Fruit fly (Drosophila melanogaster) whole organism, embryonic: ENCODE data around the gene CG3635.
A peak's percentile ranks its signal among the peaks of the same experiment; 100 is the strongest.

Experiments used
- Ada2b ChIP-seq: fragments of 200-800 bp; sonication (Bioruptor generic); IDR thresholded peaks from 2 replicates; pipeline ENCODE4 v1.3.6; 2022; ENCODE audit warnings: missing biosample characterization, missing genetic modification characterization
- CG1024 ChIP-seq: fragments of 200-800 bp; sonication (Bioruptor generic); IDR thresholded peaks from 2 replicates; pipeline ENCODE4 v1.3.6; 2022; ENCODE audit warnings: missing biosample characterization, missing genetic modification characterization
- CG10267 ChIP-seq: fragments of 200-800 bp; sonication (Bioruptor generic); optimal IDR thresholded peaks from 2 replicates; lab custom pipeline; 2018; ENCODE audit warnings: missing biosample characterization, mild to moderate bottlenecking, missing genetic modification characterization, moderate library complexity
- CG10431 ChIP-seq: fragments of 200-800 bp; sonication (Bioruptor generic); optimal IDR thresholded peaks from 3 replicates; lab custom pipeline; 2018; ENCODE audit warnings: missing biosample characterization, mild to moderate bottlenecking, missing genetic modification characterization
- CG10565 ChIP-seq: fragments of 200-800 bp; sonication (Bioruptor generic); optimal IDR thresholded peaks from 3 replicates; lab custom pipeline; 2016; ENCODE audit warnings: missing biosample characterization, mild to moderate bottlenecking, missing genetic modification characterization
- CG11560 ChIP-seq: fragments of 200-800 bp; sonication (Bioruptor generic); IDR thresholded peaks from 3 replicates; pipeline ENCODE4 v1.3.6; 2022; ENCODE audit warnings: missing biosample characterization, missing genetic modification characterization
- CG16813 ChIP-seq: fragments of 200-800 bp; sonication (Bioruptor generic); IDR thresholded peaks from 3 replicates; pipeline ENCODE4 v1.3.6; 2022; ENCODE audit warnings: missing biosample characterization, missing genetic modification characterization; ENCODE audit not compliant: partially characterized antibody
- CG17328 ChIP-seq: fragments of 200-800 bp; sonication (Bioruptor generic); IDR thresholded peaks from 2 replicates; pipeline ENCODE4 v1.3.6; 2022; ENCODE audit warnings: missing biosample characterization, missing genetic modification characterization
- CG1792 ChIP-seq: fragments of 200-800 bp; sonication (Bioruptor generic); optimal IDR thresholded peaks from 2 replicates; lab custom pipeline; 2016; ENCODE audit warnings: missing biosample characterization, missing genetic modification characterization
- CG30431 ChIP-seq: fragments of 200-800 bp; sonication (Bioruptor generic); optimal IDR thresholded peaks from 2 replicates; lab custom pipeline; 2017; ENCODE audit warnings: missing biosample characterization, missing genetic modification characterization
- CG3065 ChIP-seq: fragments of 200-800 bp; sonication (Bioruptor generic); optimal IDR thresholded peaks from 2 replicates; lab custom pipeline; 2016; ENCODE audit warnings: missing biosample characterization, missing genetic modification characterization
- CG32772 ChIP-seq: fragments of 200-800 bp; sonication (Bioruptor generic); IDR thresholded peaks from 2 replicates; pipeline ENCODE4 v1.3.6; 2022; ENCODE audit warnings: missing biosample characterization, missing genetic modification characterization
- CG33557 ChIP-seq: fragments of 200-800 bp; sonication (Bioruptor generic); optimal IDR thresholded peaks from 2 replicates; lab custom pipeline; 2019; ENCODE audit warnings: missing biosample characterization, mild to moderate bottlenecking, missing genetic modification characterization, moderate library complexity
- CG34376 ChIP-seq: fragments of 200-800 bp; sonication (Bioruptor generic); optimal IDR thresholded peaks from 2 replicates; lab custom pipeline; 2018; ENCODE audit warnings: missing biosample characterization, mild to moderate bottlenecking, missing genetic modification characterization
- CG43689 ChIP-seq: fragments of 200-800 bp; sonication (Bioruptor generic); IDR thresholded peaks from 2 replicates; pipeline ENCODE4 v1.3.6; 2022; ENCODE audit warnings: missing biosample characterization, missing genetic modification characterization
- CG4854 ChIP-seq: fragments of 200-800 bp; sonication (Bioruptor generic); optimal IDR thresholded peaks from 2 replicates; lab custom pipeline; 2016; ENCODE audit warnings: missing biosample characterization, missing genetic modification characterization, inconsistent platforms
- CG6813 ChIP-seq: fragments of 200-800 bp; sonication (Bioruptor generic); optimal IDR thresholded peaks from 2 replicates; lab custom pipeline; 2017; ENCODE audit warnings: missing biosample characterization, missing genetic modification characterization, mild to moderate bottlenecking, moderate library complexity, missing genetic modification reagents
- CG8290 ChIP-seq, 3 experiments: fragments of 200-800 bp; sonication (Bioruptor generic); optimal IDR thresholded peaks; 2 replicates each; lab custom pipeline; 2016 to 2019; ENCODE audit warnings: missing biosample characterization in 3 of 3, missing genetic modification characterization in 3 of 3, mild to moderate bottlenecking in 2 of 3, moderate library complexity in 1 of 3
- CoRest ChIP-seq: fragments of 200-800 bp; sonication (Bioruptor generic); optimal IDR thresholded peaks from 3 replicates; lab custom pipeline; 2018; ENCODE audit warnings: missing biosample characterization, mild to moderate bottlenecking, missing genetic modification characterization, moderate library complexity
- Dbx ChIP-seq: fragments of 200-800 bp; sonication (Bioruptor generic); IDR thresholded peaks from 3 replicates; pipeline ENCODE4 v1.3.6; 2022; ENCODE audit warnings: missing biosample characterization, missing genetic modification characterization
- Dref ChIP-seq: fragments of 200-800 bp; sonication (Bioruptor generic); IDR thresholded peaks from 2 replicates; pipeline ENCODE4 v1.3.6; 2022; ENCODE audit warnings: missing biosample characterization, missing genetic modification characterization
- Eip74EF ChIP-seq, 2 experiments: fragments of 200-800 bp in 1 of 2; fragments of >200 bp in 1 of 2; sonication (Bioruptor generic) in 1 of 2; optimal IDR thresholded peaks; 2 replicates each; lab custom pipeline; 2017 to 2019; ENCODE audit warnings: missing biosample characterization in 2 of 2, missing genetic modification characterization in 2 of 2, mild to moderate bottlenecking in 1 of 2, moderate library complexity in 1 of 2
- Hand ChIP-seq: fragments of 200-800 bp; sonication (Bioruptor generic); optimal IDR thresholded peaks from 2 replicates; lab custom pipeline; 2017; ENCODE audit warnings: mild to moderate bottlenecking, missing biosample characterization, missing genetic modification reagents, missing genetic modification characterization
- HmgZ ChIP-seq: fragments of 200-800 bp; sonication (Bioruptor generic); optimal IDR thresholded peaks from 2 replicates; lab custom pipeline; 2018; ENCODE audit warnings: missing biosample characterization, mild to moderate bottlenecking, missing genetic modification characterization
- Lhr ChIP-seq: fragments of 200-800 bp; sonication (Bioruptor generic); optimal IDR thresholded peaks from 3 replicates; lab custom pipeline; 2017; ENCODE audit warnings: mild to moderate bottlenecking, missing biosample characterization, missing genetic modification reagents, missing genetic modification characterization
- MBD-R2 ChIP-seq: fragments of 200-800 bp; sonication (Bioruptor generic); IDR thresholded peaks from 2 replicates; pipeline ENCODE4 v1.3.6; 2022; ENCODE audit warnings: missing biosample characterization, missing genetic modification characterization
- Meics ChIP-seq: fragments of 200-800 bp; sonication (Bioruptor generic); optimal IDR thresholded peaks from 2 replicates; lab custom pipeline; 2017; ENCODE audit warnings: missing biosample characterization, mild to moderate bottlenecking, missing genetic modification characterization
- Nf-YB ChIP-seq: fragments of 200-800 bp; sonication (Bioruptor generic); optimal IDR thresholded peaks from 3 replicates; lab custom pipeline; 2019; ENCODE audit warnings: missing biosample characterization, mild to moderate bottlenecking, missing genetic modification characterization, moderate library complexity
- NfI ChIP-seq: fragments of 200-800 bp; sonication (Bioruptor generic); optimal IDR thresholded peaks from 3 replicates; lab custom pipeline; 2018; ENCODE audit warnings: missing biosample characterization, mild to moderate bottlenecking, missing genetic modification characterization, moderate library complexity
- Oli ChIP-seq: fragments of 200-800 bp; sonication (Bioruptor generic); optimal IDR thresholded peaks from 2 replicates; lab custom pipeline; 2018; ENCODE audit warnings: missing biosample characterization, mild to moderate bottlenecking, missing genetic modification characterization, moderate library complexity
- Sox100B ChIP-seq: fragments of 200-800 bp; sonication (Bioruptor generic); optimal IDR thresholded peaks from 3 replicates; lab custom pipeline; 2018; ENCODE audit warnings: missing biosample characterization, mild to moderate bottlenecking, missing genetic modification characterization
- bigmax ChIP-seq: fragments of 200-800 bp; sonication (Bioruptor generic); optimal IDR thresholded peaks from 2 replicates; lab custom pipeline; 2018; ENCODE audit warnings: missing biosample characterization, mild to moderate bottlenecking, missing genetic modification characterization
- chif ChIP-seq, 2 experiments: fragments of 200-800 bp; sonication (Bioruptor generic); optimal IDR thresholded peaks; 3 replicates each; lab custom pipeline; 2016; ENCODE audit warnings: missing biosample characterization in 2 of 2, missing genetic modification characterization in 2 of 2
- dati ChIP-seq: fragments of 200-800 bp; sonication (Bioruptor generic); IDR thresholded peaks from 2 replicates; pipeline ENCODE4 v1.3.6; 2022; ENCODE audit warnings: missing biosample characterization, missing genetic modification characterization
- emc ChIP-seq: fragments of 200-800 bp; sonication (Bioruptor generic); optimal IDR thresholded peaks from 2 replicates; lab custom pipeline; 2016; ENCODE audit warnings: missing biosample characterization, missing genetic modification characterization
- gsb-n ChIP-seq: fragments of 200-800 bp; sonication (Bioruptor generic); optimal IDR thresholded peaks from 3 replicates; lab custom pipeline; 2018; ENCODE audit warnings: missing biosample characterization, mild to moderate bottlenecking, missing genetic modification characterization
- hbn ChIP-seq: fragments of 200-800 bp; sonication (Bioruptor generic); IDR thresholded peaks from 2 replicates; pipeline ENCODE4 v1.3.6; 2022; ENCODE audit warnings: missing biosample characterization, missing genetic modification characterization; ENCODE audit not compliant: partially characterized antibody
- ind ChIP-seq: fragments of 200-800 bp; sonication (Bioruptor generic); optimal IDR thresholded peaks from 3 replicates; lab custom pipeline; 2016; ENCODE audit warnings: missing biosample characterization, missing genetic modification characterization
- jumu ChIP-seq: fragments of 200-800 bp; sonication (Bioruptor generic); optimal IDR thresholded peaks from 3 replicates; lab custom pipeline; 2016; ENCODE audit warnings: missing biosample characterization, missing genetic modification characterization
- lbe ChIP-seq: fragments of 200-800 bp; sonication (Bioruptor generic); optimal IDR thresholded peaks from 2 replicates; lab custom pipeline; 2016; ENCODE audit warnings: missing biosample characterization, mild to moderate bottlenecking, missing genetic modification characterization
- lilli ChIP-seq: fragments of 200-800 bp; sonication (Bioruptor generic); optimal IDR thresholded peaks from 3 replicates; lab custom pipeline; 2016; ENCODE audit warnings: missing biosample characterization, missing genetic modification characterization
- pan ChIP-seq, 4 experiments: fragments of >200 bp in 3 of 4; fragments of 200-800 bp in 1 of 4; sonication (Bioruptor generic) in 1 of 4; optimal IDR thresholded peaks in 3 of 4; IDR thresholded peaks in 1 of 4; 2 replicates each; pipeline versions ENCODE4 v1.3.6 to Lab custom; 2017 to 2022; ENCODE audit warnings: missing biosample characterization in 2 of 4, missing genetic modification characterization in 2 of 4, mixed read lengths in 1 of 4
- ranshi ChIP-seq: fragments of 200-800 bp; sonication (Bioruptor generic); IDR thresholded peaks from 2 replicates; pipeline ENCODE4 v1.3.6; 2022; ENCODE audit warnings: missing biosample characterization, missing genetic modification characterization
- rib ChIP-seq: fragments of 200-800 bp; sonication (Bioruptor generic); IDR thresholded peaks from 2 replicates; pipeline ENCODE4 v1.3.6; 2022; ENCODE audit warnings: missing biosample characterization, missing genetic modification characterization
- schlank ChIP-seq: fragments of 200-800 bp; sonication (Bioruptor generic); optimal IDR thresholded peaks from 2 replicates; lab custom pipeline; 2018; ENCODE audit warnings: missing biosample characterization, mild to moderate bottlenecking, missing genetic modification characterization
- sd ChIP-seq: fragments of 200-800 bp; sonication (Bioruptor generic); optimal IDR thresholded peaks from 3 replicates; lab custom pipeline; 2018; ENCODE audit warnings: missing biosample characterization, mild to moderate bottlenecking, missing genetic modification characterization, moderate library complexity
- shn ChIP-seq: fragments of 200-800 bp; sonication (Bioruptor generic); optimal IDR thresholded peaks from 3 replicates; lab custom pipeline; 2016; ENCODE audit warnings: missing biosample characterization, missing genetic modification characterization
- stc ChIP-seq: fragments of 200-800 bp; sonication (Bioruptor generic); IDR thresholded peaks from 2 replicates; pipeline ENCODE4 v1.3.6; 2022; ENCODE audit warnings: missing biosample characterization, missing genetic modification characterization
- tgo ChIP-seq: fragments of 200-800 bp; sonication (Bioruptor generic); IDR thresholded peaks from 3 replicates; pipeline ENCODE4 v1.3.6; 2022; ENCODE audit warnings: missing biosample characterization, missing genetic modification characterization
- wor ChIP-seq: fragments of 200-800 bp; sonication (Bioruptor generic); IDR thresholded peaks from 2 replicates; pipeline ENCODE4 v1.3.6; 2022; ENCODE audit warnings: missing biosample characterization, missing genetic modification characterization

CG3635 gene

dm6 chr2L:22131171-22131675 lies 44.0 kb upstream of the CG3635 start, which contains the start of gene CG42748 (continued):
- TF ChIP-seq pan (optimal IDR thresholded peaks at IDR 0.05; lab: Kevin White, UChicago) (no peak), pan (GFP tag; optimal IDR thresholded peaks at IDR 0.05 in 1 of 2, IDR thresholded peaks at IDR 0.05 in 1 of 2) (no peak), jumu (GFP tag; lab: Kevin White, UChicago) (no peak), Nf-YB (GFP tag; lab: Kevin White, UChicago) (no peak), NfI (peak; percentile 13), CG10267 (no peak), CG10565 (no peak), Hand (no peak), CoRest (peak; percentile 13), CG17328 (GFP tag; lab: Robert Waterston, UW) (no peak), gsb-n (tag; lab: Kevin White, UChicago) (no peak), rib (no peak), CG30431 (GFP tag; lab: Kevin White, UChicago) (no peak), CG11560 (tag; lab: Robert Waterston, UW) (no peak), shn (peak; percentile 5), Eip74EF (GFP tag; optimal IDR thresholded peaks at IDR 0.05; lab: Kevin White, UChicago) (no peak), ind (GFP tag; lab: Kevin White, UChicago) (peak; percentile 28), chif (GFP tag; optimal IDR thresholded peaks at IDR 0.05; lab: Kevin White, UChicago) (no peak), schlank (tag; lab: Kevin White, UChicago) (no peak), CG1024 (peak; percentile 90), hbn (GFP tag; lab: Robert Waterston, UW) (no peak), stc (peak; percentile 18; the same call in 1 of the 2 replicates), Sox100B (GFP tag; lab: Kevin White, UChicago) (no peak), emc (no peak), CG8290 (GFP tag; optimal IDR thresholded peaks at IDR 0.05; lab: Kevin White, UChicago) (no peak), CG8290 (tag; optimal IDR thresholded peaks at IDR 0.05; lab: Kevin White, UChicago) (peak in 1 of 2 experiments; percentile 55), CG16813 (GFP tag; lab: Robert Waterston, UW) (no peak), dati (no peak), lilli (GFP tag; lab: Kevin White, UChicago) (no peak), ranshi (no peak), bigmax (GFP tag; lab: Kevin White, UChicago) (no peak), sd (tag; lab: Kevin White, UChicago) (no peak), Oli (tag; lab: Kevin White, UChicago) (no peak), CG43689 (GFP tag; lab: Robert Waterston, UW) (no peak), CG4854 (GFP tag; lab: Kevin White, UChicago) (no peak), CG10431 (no peak), MBD-R2 (GFP tag; lab: Robert Waterston, UW) (peak; percentile 92; the same call in 1 of the 2 replicates), Dref (GFP tag; lab: Robert Waterston, UW) (no peak), Lhr (GFP tag; lab: Kevin White, UChicago) (no peak), HmgZ (tag; lab: Kevin White, UChicago) (no peak), tgo (no peak), Ada2b (GFP tag; lab: Robert Waterston, UW) (peak; percentile 45), CG6813 (GFP tag; lab: Kevin White, UChicago) (no peak), Dbx (GFP tag; lab: Robert Waterston, UW) (no peak), CG33557 (no peak), CG32772 (GFP tag; lab: Robert Waterston, UW) (no peak), lbe (GFP tag; lab: Kevin White, UChicago) (no peak), CG34376 (GFP tag; lab: Kevin White, UChicago) (no peak), CG3065 (GFP tag; lab: Kevin White, UChicago) (no peak), wor (GFP tag; lab: Robert Waterston, UW) (no peak), Meics (peak; percentile 13), CG1792 (GFP tag; lab: Kevin White, UChicago) (no peak)
